Fruit fly (Drosophila melanogaster) whole organism, embryonic: Measurements from ENCODE around the gene CG10089.

ENCODE experiments used
- Atf-2 ChIP-seq: fragments of 200-800 bp; sonication (Bioruptor generic); optimal IDR thresholded peaks from 2 replicates; lab custom pipeline; 2016; ENCODE audit warnings: missing biosample characterization, missing genetic modification characterization
- Awh ChIP-seq: fragments of 200-800 bp; sonication (Bioruptor generic); IDR thresholded peaks from 2 replicates; pipeline ENCODE4, ENCODE4 v1.3.6; 2022; ENCODE audit warnings: missing biosample characterization, missing genetic modification characterization
- B-H1 ChIP-seq: fragments of 200-800 bp; sonication (Bioruptor generic); IDR thresholded peaks from 3 replicates; pipeline ENCODE4 v1.3.6; 2022; ENCODE audit warnings: missing biosample characterization, missing genetic modification characterization
- C15 ChIP-seq: fragments of 200-800 bp; sonication (Bioruptor generic); IDR thresholded peaks from 3 replicates; pipeline ENCODE4 v1.3.6; 2022; ENCODE audit warnings: missing biosample characterization, missing genetic modification characterization
- CG11093 ChIP-seq: fragments of 200-800 bp; sonication (Bioruptor generic); IDR thresholded peaks from 3 replicates; pipeline ENCODE4 v1.3.6; 2022; ENCODE audit warnings: missing biosample characterization, missing genetic modification characterization
- CG11696 ChIP-seq: fragments of 200-800 bp; sonication (Bioruptor generic); IDR thresholded peaks from 2 replicates; pipeline ENCODE4 v1.3.6; 2022; ENCODE audit warnings: missing biosample characterization, missing genetic modification characterization
- CG12236 ChIP-seq: fragments of 200-800 bp; sonication (Bioruptor generic); optimal IDR thresholded peaks from 2 replicates; lab custom pipeline; 2016; ENCODE audit warnings: missing biosample characterization, missing genetic modification characterization
- CG12744 ChIP-seq: fragments of 200-800 bp; sonication (Bioruptor generic); optimal IDR thresholded peaks from 2 replicates; lab custom pipeline; 2016; ENCODE audit warnings: missing biosample characterization, missing genetic modification characterization
- CG14441 ChIP-seq: fragments of 200-800 bp; sonication (Bioruptor generic); IDR thresholded peaks from 2 replicates; pipeline ENCODE4 v1.3.6; 2022; ENCODE audit warnings: missing biosample characterization, missing genetic modification characterization
- CG14965 ChIP-seq: fragments of 200-800 bp; sonication (Bioruptor generic); optimal IDR thresholded peaks from 2 replicates; lab custom pipeline; 2016; ENCODE audit warnings: missing biosample characterization, missing genetic modification characterization, borderline replicate concordance
- CG17359 ChIP-seq: fragments of 200-800 bp; sonication (Bioruptor generic); optimal IDR thresholded peaks from 3 replicates; lab custom pipeline; 2018; ENCODE audit warnings: missing biosample characterization, mild to moderate bottlenecking, missing genetic modification characterization, moderate library complexity
- CG18476 ChIP-seq: fragments of 200-800 bp; sonication (Bioruptor generic); optimal IDR thresholded peaks from 2 replicates; lab custom pipeline; 2016; ENCODE audit warnings: missing biosample characterization, mild to moderate bottlenecking, missing genetic modification characterization
- CG18764 ChIP-seq: fragments of 200-800 bp; sonication (Bioruptor generic); optimal IDR thresholded peaks from 3 replicates; lab custom pipeline; 2016; ENCODE audit warnings: missing biosample characterization, missing genetic modification characterization
- CG3065 ChIP-seq: fragments of 200-800 bp; sonication (Bioruptor generic); optimal IDR thresholded peaks from 2 replicates; lab custom pipeline; 2016; ENCODE audit warnings: missing biosample characterization, missing genetic modification characterization
- CG31365 ChIP-seq: fragments of 200-800 bp; sonication (Bioruptor generic); optimal IDR thresholded peaks from 2 replicates; lab custom pipeline; 2018; ENCODE audit warnings: missing biosample characterization, mild to moderate bottlenecking, missing genetic modification characterization
- CG34376 ChIP-seq: fragments of 200-800 bp; sonication (Bioruptor generic); optimal IDR thresholded peaks from 2 replicates; lab custom pipeline; 2018; ENCODE audit warnings: missing biosample characterization, mild to moderate bottlenecking, missing genetic modification characterization
- CG3726 ChIP-seq: fragments of 200-800 bp; sonication (Bioruptor generic); IDR thresholded peaks from 3 replicates; pipeline ENCODE4, ENCODE4 v1.3.6; 2022; ENCODE audit warnings: missing biosample characterization, missing genetic modification characterization
- CG4328 ChIP-seq: fragments of 200-800 bp; sonication (Bioruptor generic); optimal IDR thresholded peaks from 3 replicates; lab custom pipeline; 2017; ENCODE audit warnings: missing biosample characterization, missing genetic modification reagents, missing genetic modification characterization
- CG43689 ChIP-seq: fragments of 200-800 bp; sonication (Bioruptor generic); IDR thresholded peaks from 2 replicates; pipeline ENCODE4 v1.3.6; 2022; ENCODE audit warnings: missing biosample characterization, missing genetic modification characterization
- CG6689 ChIP-seq: fragments of 200-800 bp; sonication (Bioruptor generic); IDR thresholded peaks from 2 replicates; pipeline ENCODE4 v1.3.6; 2022; ENCODE audit warnings: missing biosample characterization, missing genetic modification characterization
- CG6813 ChIP-seq: fragments of 200-800 bp; sonication (Bioruptor generic); optimal IDR thresholded peaks from 2 replicates; lab custom pipeline; 2017; ENCODE audit warnings: missing biosample characterization, missing genetic modification characterization, mild to moderate bottlenecking, moderate library complexity, missing genetic modification reagents
- CG8359 ChIP-seq: fragments of 200-800 bp; sonication (Bioruptor generic); optimal IDR thresholded peaks from 2 replicates; lab custom pipeline; 2017; ENCODE audit warnings: missing biosample characterization, mild to moderate bottlenecking, missing genetic modification characterization, borderline replicate concordance
- CG8478 ChIP-seq: fragments of >200 bp; optimal IDR thresholded peaks from 2 replicates; lab custom pipeline; 2018
- CG8765 ChIP-seq: fragments of 200-800 bp; sonication (Bioruptor generic); IDR thresholded peaks from 2 replicates; pipeline ENCODE4 v1.3.6; 2022; ENCODE audit warnings: missing biosample characterization, missing genetic modification characterization
- CG9727 ChIP-seq: fragments of 200-800 bp; sonication (Bioruptor generic); optimal IDR thresholded peaks from 3 replicates; lab custom pipeline; 2017; ENCODE audit warnings: missing biosample characterization, mild to moderate bottlenecking, missing genetic modification characterization
- Dip2 ChIP-seq: fragments of 200-800 bp; sonication (Bioruptor generic); IDR thresholded peaks from 2 replicates; pipeline ENCODE4 v1.3.6; 2022; ENCODE audit warnings: missing biosample characterization, missing genetic modification characterization
- Eip74EF ChIP-seq, 2 experiments: fragments of 200-800 bp in 1 of 2; fragments of >200 bp in 1 of 2; sonication (Bioruptor generic) in 1 of 2; optimal IDR thresholded peaks; 2 replicates each; lab custom pipeline; 2017 to 2019; ENCODE audit warnings: missing biosample characterization in 2 of 2, missing genetic modification characterization in 2 of 2, mild to moderate bottlenecking in 1 of 2, moderate library complexity in 1 of 2
- Ets65A ChIP-seq: fragments of 200-800 bp; sonication (Bioruptor generic); peaks from one replicate; lab custom pipeline; 2016; ENCODE audit warnings: missing biosample characterization, missing genetic modification characterization
- HLH54F ChIP-seq: fragments of 200-800 bp; sonication (Bioruptor generic); optimal IDR thresholded peaks from 3 replicates; lab custom pipeline; 2016; ENCODE audit warnings: missing biosample characterization, missing genetic modification characterization
- Lim3 ChIP-seq: fragments of 200-800 bp; sonication (Bioruptor generic); IDR thresholded peaks from 2 replicates; pipeline ENCODE4 v1.3.6; 2022; ENCODE audit warnings: missing biosample characterization, missing genetic modification characterization
- MTF-1 ChIP-seq: fragments of 200-800 bp; sonication (Bioruptor generic); optimal IDR thresholded peaks from 2 replicates; lab custom pipeline; 2018; ENCODE audit warnings: missing biosample characterization, mild to moderate bottlenecking, missing genetic modification characterization, borderline replicate concordance
- Nf-YC ChIP-seq: fragments of 200-800 bp; optimal IDR thresholded peaks from 3 replicates; lab custom pipeline; 2019; ENCODE audit warnings: missing biosample characterization, mild to moderate bottlenecking, missing genetic modification characterization, moderate library complexity
- Tbp ChIP-seq: fragments of >200 bp; optimal IDR thresholded peaks from 2 replicates; lab custom pipeline; 2018; ENCODE audit warnings: missing biosample characterization, missing genetic modification characterization
- ase ChIP-seq: fragments of 200-800 bp; sonication (Bioruptor generic); IDR thresholded peaks from 3 replicates; pipeline ENCODE4 v1.3.6; 2022; ENCODE audit warnings: missing biosample characterization, missing genetic modification characterization
- az2 ChIP-seq: fragments of 200-800 bp; sonication (Bioruptor generic); optimal IDR thresholded peaks from 3 replicates; lab custom pipeline; 2016; ENCODE audit warnings: missing biosample characterization, missing genetic modification characterization
- chif ChIP-seq, 2 experiments: fragments of 200-800 bp; sonication (Bioruptor generic); optimal IDR thresholded peaks; 3 replicates each; lab custom pipeline; 2016; ENCODE audit warnings: missing biosample characterization in 2 of 2, missing genetic modification characterization in 2 of 2
- gfzf ChIP-seq: fragments of 200-800 bp; sonication (Bioruptor generic); optimal IDR thresholded peaks from 2 replicates; lab custom pipeline; 2016; ENCODE audit warnings: missing biosample characterization, mild to moderate bottlenecking, missing genetic modification characterization, moderate library complexity
- hb ChIP-seq: fragments of 200-800 bp; sonication (Bioruptor generic); IDR thresholded peaks from 3 replicates; pipeline ENCODE4 v1.3.6; 2022; ENCODE audit warnings: missing biosample characterization, missing genetic modification characterization; ENCODE audit not compliant: partially characterized antibody
- insv ChIP-seq, 2 experiments: fragments of 200-800 bp; sonication (Bioruptor generic); optimal IDR thresholded peaks; 3 replicates each; lab custom pipeline; 2016 to 2018; ENCODE audit warnings: missing biosample characterization in 2 of 2, missing genetic modification characterization in 2 of 2
- lab ChIP-seq: fragments of 200-800 bp; sonication (Bioruptor generic); optimal IDR thresholded peaks from 3 replicates; lab custom pipeline; 2017; ENCODE audit warnings: missing biosample characterization, missing genetic modification characterization, mild to moderate bottlenecking, moderate library complexity, missing genetic modification reagents
- nom ChIP-seq: fragments of 200-800 bp; sonication (Bioruptor generic); optimal IDR thresholded peaks from 2 replicates; lab custom pipeline; 2017; ENCODE audit warnings: missing biosample characterization, missing genetic modification characterization, mild to moderate bottlenecking, moderate library complexity, missing genetic modification reagents
- p53 ChIP-seq: fragments of 200-800 bp; sonication (Bioruptor generic); optimal IDR thresholded peaks from 2 replicates; lab custom pipeline; 2016; ENCODE audit warnings: missing biosample characterization, missing genetic modification characterization
- pnt ChIP-seq: fragments of 200-800 bp; sonication (Bioruptor generic); optimal IDR thresholded peaks from 3 replicates; lab custom pipeline; 2016; ENCODE audit warnings: missing biosample characterization, missing genetic modification characterization
- sens-2 ChIP-seq: fragments of 200-800 bp; sonication (Bioruptor generic); IDR thresholded peaks from 2 replicates; pipeline ENCODE4 v1.3.6; 2022; ENCODE audit warnings: missing biosample characterization, missing genetic modification characterization
- slp2 ChIP-seq: fragments of 200-800 bp; sonication (Bioruptor generic); optimal IDR thresholded peaks from 2 replicates; lab custom pipeline; 2016; ENCODE audit warnings: missing biosample characterization, missing genetic modification characterization
- trem ChIP-seq: fragments of 200-800 bp; optimal IDR thresholded peaks from 3 replicates; lab custom pipeline; 2019; ENCODE audit warnings: missing biosample characterization, mild to moderate bottlenecking, missing genetic modification characterization, moderate library complexity
- tup ChIP-seq: fragments of 200-800 bp; sonication (Bioruptor generic); optimal IDR thresholded peaks from 2 replicates; lab custom pipeline; 2016; ENCODE audit warnings: missing biosample characterization, mild to moderate bottlenecking, missing genetic modification characterization, moderate library complexity
- unc-4 ChIP-seq: fragments of 200-800 bp; sonication (Bioruptor generic); IDR thresholded peaks from 2 replicates; pipeline ENCODE4 v1.3.6; 2022; ENCODE audit warnings: missing biosample characterization, missing genetic modification characterization; ENCODE audit not compliant: partially characterized antibody
- unpg ChIP-seq: fragments of 200-800 bp; sonication (Bioruptor generic); optimal IDR thresholded peaks from 3 replicates; lab custom pipeline; 2018; ENCODE audit warnings: missing biosample characterization, mild to moderate bottlenecking, missing genetic modification characterization, moderate library complexity
- wor ChIP-seq: fragments of 200-800 bp; sonication (Bioruptor generic); IDR thresholded peaks from 2 replicates; pipeline ENCODE4 v1.3.6; 2022; ENCODE audit warnings: missing biosample characterization, missing genetic modification characterization
- zen2 ChIP-seq: fragments of 200-800 bp; sonication (Bioruptor generic); IDR thresholded peaks from 3 replicates; pipeline ENCODE4 v1.3.6; 2022; ENCODE audit warnings: missing biosample characterization, missing genetic modification characterization; ENCODE audit not compliant: partially characterized antibody

CG10089 gene

DNA sequence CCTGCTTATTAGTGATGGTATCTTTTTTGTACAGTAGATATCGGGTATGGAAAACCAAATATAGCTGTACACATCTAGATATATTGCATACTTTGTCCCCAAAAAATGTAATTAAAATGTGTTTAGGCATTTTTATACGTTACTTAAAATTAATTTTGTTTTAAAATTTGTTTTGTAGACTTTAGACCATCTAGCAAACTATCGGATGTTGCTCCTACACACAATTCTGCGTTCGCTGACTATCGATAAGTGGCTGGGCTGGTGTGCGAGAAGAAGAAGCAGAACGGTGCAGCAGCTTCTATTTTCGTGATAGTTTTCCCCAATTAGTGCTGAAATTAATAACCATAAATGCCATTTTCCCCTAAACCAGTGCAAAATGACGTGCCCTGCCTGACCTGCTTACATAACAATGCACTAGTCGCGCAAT, 38.5 kb upstream of the CG10089 start, which contains the start of the genes Vps36 and Liprin-beta (continued):
- TF ChIP-seq lab (GFP tag; lab: Kevin White, UChicago): no peak
- peak; percentile 70 for TF ChIP-seq p53 (GFP tag; lab: Kevin White, UChicago)
- TF ChIP-seq CG8765: peak; percentile 71
- TF ChIP-seq az2: peak; percentile 89
- peak; percentile 43; the same call in 1 of the 2 replicates for TF ChIP-seq Dip2 (GFP tag; lab: Robert Waterston, UW)
- no peak for TF ChIP-seq Nf-YC
- peak; percentile 68 for TF ChIP-seq Awh (GFP tag; lab: Robert Waterston, UW)
- peak; percentile 96 for TF ChIP-seq unc-4
- peak; percentile 81 for TF ChIP-seq CG18476 (GFP tag; lab: Kevin White, UChicago)
- peak; percentile 87 for TF ChIP-seq trem (tag; lab: Kevin White, UChicago)
- peak; percentile 92 for TF ChIP-seq hb
- peak; percentile 87 for TF ChIP-seq CG6689
- TF ChIP-seq CG11093 (GFP tag; lab: Robert Waterston, UW): peak; percentile 87
- peak; percentile 94 for TF ChIP-seq HLH54F (GFP tag; lab: Kevin White, UChicago)
- TF ChIP-seq CG9727: peak; percentile 83
- TF ChIP-seq CG18764 (GFP tag; lab: Kevin White, UChicago): peak; percentile 77
- no peak for TF ChIP-seq CG31365 (tag; lab: Kevin White, UChicago)
- TF ChIP-seq Atf-2 (GFP tag; lab: Kevin White, UChicago): peak; percentile 90
- peak; percentile 83 for TF ChIP-seq ase (GFP tag; lab: Robert Waterston, UW)
- no peak for TF ChIP-seq Eip74EF (GFP tag; optimal IDR thresholded peaks at IDR 0.05; lab: Kevin White, UChicago)
- TF ChIP-seq tup (GFP tag; lab: Kevin White, UChicago): peak; percentile 59
- TF ChIP-seq CG3726: no peak; the same call in 2 of the 3 replicates
- peak; percentile 89 for TF ChIP-seq CG12744 (GFP tag; lab: Kevin White, UChicago)
- peak; percentile 87; the same call in 2 of the 3 replicates for TF ChIP-seq zen2
- TF ChIP-seq CG34376: peak; percentile 63
- 0 out of 2 replicates have a peak, but pooled peaks have one; percentile 25 for TF ChIP-seq Lim3 (GFP tag; lab: Robert Waterston, UW)
- TF ChIP-seq C15 (GFP tag; lab: Robert Waterston, UW): peak; percentile 76; the same call in 2 of the 3 replicates
- peak; percentile 72 for TF ChIP-seq CG43689 (GFP tag; lab: Robert Waterston, UW)
- TF ChIP-seq CG8359 (GFP tag; lab: Kevin White, UChicago): peak; percentile 31
- TF ChIP-seq CG17359 (tag; lab: Kevin White, UChicago): peak; percentile 79
- peak; percentile 99 for TF ChIP-seq Ets65A (GFP tag; lab: Kevin White, UChicago)
- TF ChIP-seq Tbp (GFP tag; lab: Kevin White, UChicago): no peak
- no peak for TF ChIP-seq MTF-1 (GFP tag; lab: Kevin White, UChicago)
- peak; percentile 88 to 94 for TF ChIP-seq chif (GFP tag; optimal IDR thresholded peaks at IDR 0.05; lab: Kevin White, UChicago)
- TF ChIP-seq unpg: no peak
- TF ChIP-seq B-H1 (GFP tag; lab: Robert Waterston, UW): peak; percentile 76
- peak in 1 of 2 experiments; percentile 21 for TF ChIP-seq insv (GFP tag; optimal IDR thresholded peaks at IDR 0.05; lab: Kevin White, UChicago)
- TF ChIP-seq slp2 (GFP tag; lab: Kevin White, UChicago): peak; percentile 80
- TF ChIP-seq CG14441: peak; percentile 89
- TF ChIP-seq CG11696 (GFP tag; lab: Robert Waterston, UW): no peak
- TF ChIP-seq CG14965 (GFP tag; lab: Kevin White, UChicago): peak; percentile 19
- no peak for TF ChIP-seq CG8478 (lab: Kevin White, UChicago)
- peak; percentile 11 for TF ChIP-seq CG6813 (GFP tag; lab: Kevin White, UChicago)
- TF ChIP-seq CG12236 (GFP tag; lab: Kevin White, UChicago): peak; percentile 76
- TF ChIP-seq nom (GFP tag; lab: Kevin White, UChicago): no peak
- TF ChIP-seq wor: peak; percentile 84
- peak; percentile 26 for TF ChIP-seq gfzf (GFP tag; lab: Kevin White, UChicago)
- peak; percentile 93 for TF ChIP-seq pnt (GFP tag; lab: Kevin White, UChicago)
- peak; percentile 13; the same call in 1 of the 2 replicates for TF ChIP-seq sens-2 (GFP tag; lab: Robert Waterston, UW)
- TF ChIP-seq CG3065 (GFP tag; lab: Kevin White, UChicago): no peak
- no peak for TF ChIP-seq CG4328 (GFP tag; lab: Kevin White, UChicago)
